Worm (Caenorhabditis elegans): Measurements from ENCODE around the gene B0302.4.

ce11 chrX:17178239-17178638 lies 1.7 kb upstream of the B0302.4 start, which contains the start of gene B0302.2:
- TF ChIP-seq irx-1 (tag; optimal IDR thresholded peaks at IDR 0.05) (no peak), snpc-4 (tag; optimal IDR thresholded peaks at IDR 0.05) (no peak), pqm-1 (tag; optimal IDR thresholded peaks at IDR 0.05) (no peak), fos-1 (tag; optimal IDR thresholded peaks at IDR 0.05) (no peak), unc-62 (GFP tag; optimal IDR thresholded peaks at IDR 0.05) (no peak), ceh-82 (tag; optimal IDR thresholded peaks at IDR 0.05) (no peak), fkh-10 (GFP tag; optimal IDR thresholded peaks at IDR 0.05) (no peak), nhr-28 (tag; optimal IDR thresholded peaks at IDR 0.05) (no peak), unc-86 (tag; optimal IDR thresholded peaks at IDR 0.05) (no peak), F16B12.6 (tag; optimal IDR thresholded peaks at IDR 0.05) (no peak), mdl-1 (tag; optimal IDR thresholded peaks at IDR 0.05) (no peak)
